Fruit fly (Drosophila melanogaster) whole organism, embryonic: ENCODE measurements around the gene CG11458.

Experiments used
- Atf3 ChIP-seq: fragments of 200-800 bp; sonication (Bioruptor generic); optimal IDR thresholded peaks from 3 replicates; lab custom pipeline; 2016; ENCODE audit warnings: missing biosample characterization, missing genetic modification characterization
- B-H1 ChIP-seq: fragments of 200-800 bp; sonication (Bioruptor generic); IDR thresholded peaks from 3 replicates; pipeline ENCODE4 v1.3.6; 2022; ENCODE audit warnings: missing biosample characterization, missing genetic modification characterization
- Blimp-1 ChIP-seq: fragments of 200-800 bp; sonication (Bioruptor generic); optimal IDR thresholded peaks from 3 replicates; lab custom pipeline; 2018; ENCODE audit warnings: missing biosample characterization, missing genetic modification characterization, mild to moderate bottlenecking, moderate library complexity, missing genetic modification reagents
- CG10267 ChIP-seq: fragments of 200-800 bp; sonication (Bioruptor generic); optimal IDR thresholded peaks from 2 replicates; lab custom pipeline; 2018; ENCODE audit warnings: missing biosample characterization, mild to moderate bottlenecking, missing genetic modification characterization, moderate library complexity
- CG12659 ChIP-seq: fragments of 200-800 bp; sonication (Bioruptor generic); optimal IDR thresholded peaks from 3 replicates; lab custom pipeline; 2017; ENCODE audit warnings: mild to moderate bottlenecking, missing biosample characterization, missing genetic modification reagents, missing genetic modification characterization
- CG13123 ChIP-seq: fragments of 200-800 bp; sonication (Bioruptor generic); optimal IDR thresholded peaks from 2 replicates; lab custom pipeline; 2016; ENCODE audit warnings: missing biosample characterization, missing genetic modification characterization
- CG14710 ChIP-seq: fragments of 200-800 bp; sonication (Bioruptor generic); optimal IDR thresholded peaks from 3 replicates; lab custom pipeline; 2019; ENCODE audit warnings: missing biosample characterization, mild to moderate bottlenecking, missing genetic modification characterization, moderate library complexity
- CG15514 ChIP-seq: fragments of 200-800 bp; sonication (Bioruptor generic); optimal IDR thresholded peaks from 3 replicates; lab custom pipeline; 2017; ENCODE audit warnings: missing biosample characterization, missing genetic modification characterization, mild to moderate bottlenecking, moderate library complexity, missing genetic modification reagents
- CG15696 ChIP-seq: fragments of 200-800 bp; sonication (Bioruptor generic); optimal IDR thresholded peaks from 2 replicates; lab custom pipeline; 2019; ENCODE audit warnings: missing biosample characterization, mild to moderate bottlenecking, missing genetic modification characterization, moderate library complexity
- CG17361 ChIP-seq: fragments of 200-800 bp; sonication (Bioruptor generic); IDR thresholded peaks from 3 replicates; pipeline ENCODE4 v1.3.6; 2022; ENCODE audit warnings: missing biosample characterization, missing genetic modification characterization
- CG18262 ChIP-seq: fragments of 200-800 bp; optimal IDR thresholded peaks from 3 replicates; lab custom pipeline; 2019; ENCODE audit warnings: missing biosample characterization, mild to moderate bottlenecking, missing genetic modification characterization, moderate library complexity
- CG18619 ChIP-seq: fragments of 200-800 bp; sonication (Bioruptor generic); optimal IDR thresholded peaks from 3 replicates; lab custom pipeline; 2017; ENCODE audit warnings: missing biosample characterization, mild to moderate bottlenecking, missing genetic modification characterization
- CG30403 ChIP-seq: fragments of 200-800 bp; sonication (Bioruptor generic); optimal IDR thresholded peaks from 3 replicates; lab custom pipeline; 2016; ENCODE audit warnings: missing biosample characterization, missing genetic modification characterization
- CG43689 ChIP-seq: fragments of 200-800 bp; sonication (Bioruptor generic); IDR thresholded peaks from 2 replicates; pipeline ENCODE4 v1.3.6; 2022; ENCODE audit warnings: missing biosample characterization, missing genetic modification characterization
- CG4404 ChIP-seq: fragments of 200-800 bp; sonication (Bioruptor generic); IDR thresholded peaks from 2 replicates; pipeline ENCODE4 v1.3.6; 2022; ENCODE audit warnings: missing biosample characterization, missing genetic modification characterization
- CG4424 ChIP-seq: fragments of 200-800 bp; sonication (Bioruptor generic); optimal IDR thresholded peaks from 3 replicates; lab custom pipeline; 2016; ENCODE audit warnings: missing biosample characterization, missing genetic modification characterization
- CG6765 ChIP-seq: fragments of 200-800 bp; sonication (Bioruptor generic); optimal IDR thresholded peaks from 3 replicates; lab custom pipeline; 2017; ENCODE audit warnings: missing biosample characterization, mild to moderate bottlenecking, missing genetic modification characterization
- CG6854 ChIP-seq: fragments of 200-800 bp; sonication (Bioruptor generic); optimal IDR thresholded peaks from 3 replicates; lab custom pipeline; 2017; ENCODE audit warnings: missing biosample characterization, mild to moderate bottlenecking, missing genetic modification characterization
- CG7357 ChIP-seq: fragments of 200-800 bp; sonication (Bioruptor generic); IDR thresholded peaks from 3 replicates; pipeline ENCODE4 v1.3.6; 2022; ENCODE audit warnings: missing biosample characterization, missing genetic modification characterization
- CoRest ChIP-seq: fragments of 200-800 bp; sonication (Bioruptor generic); optimal IDR thresholded peaks from 3 replicates; lab custom pipeline; 2018; ENCODE audit warnings: missing biosample characterization, mild to moderate bottlenecking, missing genetic modification characterization, moderate library complexity
- H15 ChIP-seq: fragments of 200-800 bp; sonication (Bioruptor generic); IDR thresholded peaks from 3 replicates; pipeline ENCODE4 v1.3.6; 2022; ENCODE audit warnings: missing biosample characterization, missing genetic modification characterization
- Hr51 ChIP-seq, 2 experiments: fragments of 200-800 bp; sonication (Bioruptor generic); optimal IDR thresholded peaks; 2 replicates in 1 of 2; 3 replicates in 1 of 2; lab custom pipeline; 2016 to 2018; ENCODE audit warnings: missing biosample characterization in 2 of 2, missing genetic modification characterization in 2 of 2, mild to moderate bottlenecking in 1 of 2, moderate library complexity in 1 of 2
- Lhr ChIP-seq: fragments of 200-800 bp; sonication (Bioruptor generic); optimal IDR thresholded peaks from 3 replicates; lab custom pipeline; 2017; ENCODE audit warnings: mild to moderate bottlenecking, missing biosample characterization, missing genetic modification reagents, missing genetic modification characterization
- Meics ChIP-seq: fragments of 200-800 bp; sonication (Bioruptor generic); optimal IDR thresholded peaks from 2 replicates; lab custom pipeline; 2017; ENCODE audit warnings: missing biosample characterization, mild to moderate bottlenecking, missing genetic modification characterization
- Oaz ChIP-seq: fragments of 200-800 bp; sonication (Bioruptor generic); IDR thresholded peaks from 2 replicates; pipeline ENCODE4 v1.3.6; 2022; ENCODE audit warnings: missing biosample characterization, missing genetic modification characterization
- Side ChIP-seq: fragments of 200-800 bp; sonication (Bioruptor generic); optimal IDR thresholded peaks from 2 replicates; lab custom pipeline; 2016; ENCODE audit warnings: missing biosample characterization, missing genetic modification characterization
- Sox100B ChIP-seq: fragments of 200-800 bp; sonication (Bioruptor generic); optimal IDR thresholded peaks from 3 replicates; lab custom pipeline; 2018; ENCODE audit warnings: missing biosample characterization, mild to moderate bottlenecking, missing genetic modification characterization
- bab2 ChIP-seq: fragments of 200-800 bp; sonication (Bioruptor generic); optimal IDR thresholded peaks from 2 replicates; lab custom pipeline; 2016; ENCODE audit warnings: missing biosample characterization, missing genetic modification characterization
- bsh ChIP-seq, 2 experiments: fragments of 200-800 bp; sonication (Bioruptor generic); optimal IDR thresholded peaks; 2 replicates each; lab custom pipeline; 2017 to 2018; ENCODE audit warnings: mild to moderate bottlenecking in 2 of 2, missing biosample characterization in 2 of 2, missing genetic modification characterization in 2 of 2, moderate library complexity in 1 of 2
- crol ChIP-seq: fragments of 200-800 bp; sonication (Bioruptor generic); IDR thresholded peaks from 2 replicates; pipeline ENCODE4 v1.3.6; 2022; ENCODE audit warnings: missing biosample characterization, missing genetic modification characterization
- dati ChIP-seq: fragments of 200-800 bp; sonication (Bioruptor generic); IDR thresholded peaks from 2 replicates; pipeline ENCODE4 v1.3.6; 2022; ENCODE audit warnings: missing biosample characterization, missing genetic modification characterization
- dmrt11E ChIP-seq: fragments of 200-800 bp; sonication (Bioruptor generic); optimal IDR thresholded peaks from 3 replicates; lab custom pipeline; 2018; ENCODE audit warnings: missing biosample characterization, mild to moderate bottlenecking, missing genetic modification characterization, moderate library complexity
- esg ChIP-seq: fragments of 200-800 bp; sonication (Bioruptor generic); conservative IDR thresholded peaks from 2 replicates; pipeline ENCODE4 v1.3.6; 2022; ENCODE audit warnings: missing biosample characterization, missing genetic modification characterization
- fd96Cb ChIP-seq: fragments of 200-800 bp; sonication (Bioruptor generic); optimal IDR thresholded peaks from 2 replicates; lab custom pipeline; 2018; ENCODE audit warnings: missing biosample characterization, mild to moderate bottlenecking, missing genetic modification characterization, moderate library complexity
- fru ChIP-seq: fragments of >200 bp; optimal IDR thresholded peaks from 2 replicates; lab custom pipeline; 2017
- gem ChIP-seq: fragments of 200-800 bp; sonication (Bioruptor generic); optimal IDR thresholded peaks from 2 replicates; lab custom pipeline; 2019; ENCODE audit warnings: missing biosample characterization, mild to moderate bottlenecking, missing genetic modification characterization, moderate library complexity
- ham ChIP-seq: fragments of 200-800 bp; sonication (Bioruptor generic); IDR thresholded peaks from 2 replicates; pipeline ENCODE4 v1.3.6; 2022; ENCODE audit warnings: missing biosample characterization, missing genetic modification characterization
- jing ChIP-seq: fragments of 200-800 bp; sonication (Bioruptor generic); optimal IDR thresholded peaks from 2 replicates; lab custom pipeline; 2018; ENCODE audit warnings: missing biosample characterization, mild to moderate bottlenecking, missing genetic modification characterization
- ken ChIP-seq: fragments of 200-800 bp; sonication (Bioruptor generic); IDR thresholded peaks from 3 replicates; pipeline ENCODE4 v1.3.6; 2022; ENCODE audit warnings: missing biosample characterization, missing genetic modification characterization
- lola ChIP-seq, 3 experiments: fragments of >200 bp in 2 of 3; fragments of 200-800 bp in 1 of 3; sonication (Bioruptor generic) in 1 of 3; optimal IDR thresholded peaks; 2 replicates each; lab custom pipeline; 2017 to 2019; ENCODE audit warnings: missing biosample characterization in 3 of 3, missing genetic modification characterization in 3 of 3, mild to moderate bottlenecking in 1 of 3, moderate library complexity in 1 of 3
- nau ChIP-seq: fragments of 200-800 bp; sonication (Bioruptor generic); optimal IDR thresholded peaks from 3 replicates; lab custom pipeline; 2017; ENCODE audit warnings: missing biosample characterization, mild to moderate bottlenecking, missing genetic modification characterization, missing genetic modification reagents
- oc ChIP-seq: fragments of 200-800 bp; sonication (Bioruptor generic); optimal IDR thresholded peaks from 2 replicates; lab custom pipeline; 2018; ENCODE audit warnings: missing biosample characterization, mild to moderate bottlenecking, missing genetic modification characterization, moderate library complexity
- odd ChIP-seq: fragments of 200-800 bp; sonication (Bioruptor generic); optimal IDR thresholded peaks from 2 replicates; lab custom pipeline; 2017; ENCODE audit warnings: missing biosample characterization, mild to moderate bottlenecking, missing genetic modification characterization
- pfk ChIP-seq: fragments of 200-800 bp; sonication (Bioruptor generic); optimal IDR thresholded peaks from 2 replicates; lab custom pipeline; 2018; ENCODE audit warnings: missing biosample characterization, mild to moderate bottlenecking, missing genetic modification characterization, moderate library complexity
- phol ChIP-seq: fragments of 200-800 bp; sonication (Bioruptor generic); optimal IDR thresholded peaks from 3 replicates; lab custom pipeline; 2018; ENCODE audit warnings: missing biosample characterization, mild to moderate bottlenecking, missing genetic modification characterization, moderate library complexity
- seq ChIP-seq: fragments of 200-800 bp; sonication (Bioruptor generic); IDR thresholded peaks from 2 replicates; pipeline ENCODE4 v1.3.6; 2022; ENCODE audit warnings: missing biosample characterization, missing genetic modification characterization
- shn ChIP-seq: fragments of 200-800 bp; sonication (Bioruptor generic); optimal IDR thresholded peaks from 3 replicates; lab custom pipeline; 2016; ENCODE audit warnings: missing biosample characterization, missing genetic modification characterization
- sug ChIP-seq: fragments of 200-800 bp; optimal IDR thresholded peaks from 2 replicates; lab custom pipeline; 2019; ENCODE audit warnings: missing biosample characterization, mild to moderate bottlenecking, missing genetic modification characterization, moderate library complexity
- trem ChIP-seq: fragments of 200-800 bp; optimal IDR thresholded peaks from 3 replicates; lab custom pipeline; 2019; ENCODE audit warnings: missing biosample characterization, mild to moderate bottlenecking, missing genetic modification characterization, moderate library complexity
- tup ChIP-seq: fragments of 200-800 bp; sonication (Bioruptor generic); optimal IDR thresholded peaks from 2 replicates; lab custom pipeline; 2016; ENCODE audit warnings: missing biosample characterization, mild to moderate bottlenecking, missing genetic modification characterization, moderate library complexity

CG11458 gene

DNA sequence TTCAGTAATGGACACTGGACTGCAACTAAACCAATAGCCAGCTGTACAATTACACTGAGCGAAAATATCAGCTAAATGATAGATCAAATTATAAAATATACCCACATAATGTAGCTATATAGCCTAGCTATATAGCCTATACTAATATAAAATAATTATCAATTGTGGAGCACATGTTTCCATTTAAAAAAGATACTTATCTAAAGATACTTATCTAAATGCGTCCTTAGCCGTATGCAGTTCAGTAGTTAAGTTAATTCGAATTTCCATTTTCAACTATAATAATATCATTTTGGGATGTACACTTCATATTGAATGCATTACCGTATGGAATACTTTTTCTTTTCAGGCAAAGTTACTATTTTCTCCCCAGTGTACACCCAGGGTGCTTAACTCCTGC lies 13.3 kb downstream of the CG11458 start:
- TF ChIP-seq CG13123 (GFP tag; lab: Kevin White, UChicago) (no peak), CG6765 (GFP tag; lab: Kevin White, UChicago) (no peak), oc (tag; lab: Kevin White, UChicago) (no peak), CG30403 (GFP tag; lab: Kevin White, UChicago) (peak; percentile 11), CG18262 (peak; percentile 50), Meics (GFP tag; lab: Kevin White, UChicago) (no peak), ham (GFP tag; lab: Robert Waterston, UW) (no peak), CG12659 (GFP tag; lab: Kevin White, UChicago) (peak; percentile 17), Blimp-1 (GFP tag; lab: Kevin White, UChicago) (peak; percentile 4), crol (GFP tag; lab: Robert Waterston, UW) (no peak), odd (no peak), CG17361 (GFP tag; lab: Robert Waterston, UW) (peak; percentile 68; the same call in 2 of the 3 replicates), tup (no peak), CG43689 (GFP tag; lab: Robert Waterston, UW) (no peak), CG18619 (no peak), gem (peak; percentile 60), trem (tag; lab: Kevin White, UChicago) (peak; percentile 6), esg (GFP tag; lab: Robert Waterston, UW) (no peak), lola (GFP tag; optimal IDR thresholded peaks at IDR 0.05; lab: Kevin White, UChicago) (peak in 1 of 3 experiments; percentile 58), Oaz (no peak), shn (GFP tag; lab: Kevin White, UChicago) (no peak), bab2 (peak; percentile 16), CG6854 (GFP tag; lab: Kevin White, UChicago) (no peak), CoRest (tag; lab: Kevin White, UChicago) (peak; percentile 29), CG15514 (GFP tag; lab: Kevin White, UChicago) (no peak), CG10267 (tag; lab: Kevin White, UChicago) (peak; percentile 2), dati (no peak), CG4404 (no peak), sug (tag; lab: Kevin White, UChicago) (no peak), phol (tag; lab: Kevin White, UChicago) (peak; percentile 59), Sox100B (GFP tag; lab: Kevin White, UChicago) (peak; percentile 32), CG15696 (peak; percentile 31), Atf3 (GFP tag; lab: Kevin White, UChicago) (no peak), Lhr (peak; percentile 10), CG4424 (GFP tag; lab: Kevin White, UChicago) (peak; percentile 8), CG14710 (tag; lab: Kevin White, UChicago) (peak; percentile 41), CG7357 (0 out of 3 replicates have a peak, but pooled peaks have one; percentile 22), nau (GFP tag; lab: Kevin White, UChicago) (no peak), jing (GFP tag; lab: Kevin White, UChicago) (no peak), Hr51 (GFP tag; optimal IDR thresholded peaks at IDR 0.05; lab: Kevin White, UChicago) (peak in 1 of 2 experiments; percentile 27), pfk (GFP tag; lab: Kevin White, UChicago) (no peak), Side (no peak), ken (GFP tag; lab: Robert Waterston, UW) (no peak), dmrt11E (tag; lab: Kevin White, UChicago) (peak; percentile 54), seq (GFP tag; lab: Robert Waterston, UW) (no peak), B-H1 (no peak), fru (no peak), H15 (GFP tag; lab: Robert Waterston, UW) (no peak), bsh (GFP tag; optimal IDR thresholded peaks at IDR 0.05; lab: Kevin White, UChicago) (peak in 1 of 2 experiments; percentile 23), fd96Cb (tag; lab: Kevin White, UChicago) (peak; percentile 25)
